Fruit fly (Drosophila melanogaster) whole organism, embryonic: Measurements from ENCODE around the gene Grip91.

Experiments used
- ATbp ChIP-seq: fragments of 200-800 bp; sonication (Bioruptor generic); optimal IDR thresholded peaks from 2 replicates; lab custom pipeline; 2017; ENCODE audit warnings: missing biosample characterization, mild to moderate bottlenecking, missing genetic modification characterization, missing genetic modification reagents
- B-H1 ChIP-seq: fragments of 200-800 bp; sonication (Bioruptor generic); IDR thresholded peaks from 3 replicates; pipeline ENCODE4 v1.3.6; 2022; ENCODE audit warnings: missing biosample characterization, missing genetic modification characterization
- CG10209 ChIP-seq: fragments of 200-800 bp; sonication (Bioruptor generic); optimal IDR thresholded peaks from 3 replicates; lab custom pipeline; 2017; ENCODE audit warnings: missing biosample characterization, mild to moderate bottlenecking, missing genetic modification characterization, missing genetic modification reagents
- CG10979 ChIP-seq: fragments of 200-800 bp; sonication (Bioruptor generic); optimal IDR thresholded peaks from 2 replicates; lab custom pipeline; 2018; ENCODE audit warnings: missing biosample characterization, mild to moderate bottlenecking, missing genetic modification characterization, moderate library complexity
- CG11085 ChIP-seq: fragments of 200-800 bp; sonication (Bioruptor generic); IDR thresholded peaks from 2 replicates; pipeline ENCODE4 v1.3.6; 2022; ENCODE audit warnings: missing biosample characterization, missing genetic modification characterization
- CG11456 ChIP-seq: fragments of 200-800 bp; sonication (Bioruptor generic); IDR thresholded peaks from 3 replicates; pipeline ENCODE4 v1.3.6; 2022; ENCODE audit warnings: missing biosample characterization, missing genetic modification characterization
- CG12744 ChIP-seq: fragments of 200-800 bp; sonication (Bioruptor generic); optimal IDR thresholded peaks from 2 replicates; lab custom pipeline; 2016; ENCODE audit warnings: missing biosample characterization, missing genetic modification characterization
- CG14667 ChIP-seq: fragments of 200-800 bp; sonication (Bioruptor generic); IDR thresholded peaks from 2 replicates; pipeline ENCODE4 v1.3.6; 2022; ENCODE audit warnings: missing biosample characterization, missing genetic modification characterization
- CG1529 ChIP-seq: fragments of 200-800 bp; sonication (Bioruptor generic); optimal IDR thresholded peaks from 3 replicates; lab custom pipeline; 2018; ENCODE audit warnings: missing biosample characterization, missing genetic modification characterization
- CG17359 ChIP-seq: fragments of 200-800 bp; sonication (Bioruptor generic); optimal IDR thresholded peaks from 3 replicates; lab custom pipeline; 2018; ENCODE audit warnings: missing biosample characterization, mild to moderate bottlenecking, missing genetic modification characterization, moderate library complexity
- CG32767 ChIP-seq: fragments of 200-800 bp; sonication (Bioruptor generic); IDR thresholded peaks from 2 replicates; pipeline ENCODE4 v1.3.6; 2022; ENCODE audit warnings: missing biosample characterization, missing genetic modification characterization
- CG6765 ChIP-seq: fragments of 200-800 bp; sonication (Bioruptor generic); optimal IDR thresholded peaks from 3 replicates; lab custom pipeline; 2017; ENCODE audit warnings: missing biosample characterization, mild to moderate bottlenecking, missing genetic modification characterization
- CG6791 ChIP-seq: fragments of 200-800 bp; sonication (Bioruptor generic); IDR thresholded peaks from 3 replicates; pipeline ENCODE4 v1.3.6; 2022; ENCODE audit warnings: missing biosample characterization, missing genetic modification characterization; ENCODE audit not compliant: partially characterized antibody
- CG6813 ChIP-seq: fragments of 200-800 bp; sonication (Bioruptor generic); optimal IDR thresholded peaks from 2 replicates; lab custom pipeline; 2017; ENCODE audit warnings: missing biosample characterization, missing genetic modification characterization, mild to moderate bottlenecking, moderate library complexity, missing genetic modification reagents
- CG7271 ChIP-seq: fragments of 200-800 bp; sonication (Bioruptor generic); optimal IDR thresholded peaks from 2 replicates; lab custom pipeline; 2018; ENCODE audit warnings: missing biosample characterization, mild to moderate bottlenecking, missing genetic modification characterization, moderate library complexity
- CG7372 ChIP-seq: fragments of 200-800 bp; sonication (Bioruptor generic); IDR thresholded peaks from 2 replicates; pipeline ENCODE4 v1.3.6; 2022; ENCODE audit warnings: missing biosample characterization, missing genetic modification characterization
- CG7987 ChIP-seq: fragments of 200-800 bp; sonication (Bioruptor generic); optimal IDR thresholded peaks from 2 replicates; lab custom pipeline; 2018; ENCODE audit warnings: missing biosample characterization, mild to moderate bottlenecking, missing genetic modification characterization, moderate library complexity
- CG9797 ChIP-seq: fragments of 200-800 bp; sonication (Bioruptor generic); optimal IDR thresholded peaks from 3 replicates; lab custom pipeline; 2018; ENCODE audit warnings: missing biosample characterization, mild to moderate bottlenecking, missing genetic modification characterization
- CrebB ChIP-seq: fragments of 200-800 bp; sonication (Bioruptor generic); optimal IDR thresholded peaks from 3 replicates; lab custom pipeline; 2018; ENCODE audit warnings: missing biosample characterization, mild to moderate bottlenecking, missing genetic modification characterization
- Dad ChIP-seq: fragments of 200-800 bp; sonication (Bioruptor generic); optimal IDR thresholded peaks from 3 replicates; lab custom pipeline; 2016; ENCODE audit warnings: missing biosample characterization, missing genetic modification characterization
- Dp ChIP-seq: fragments of 200-800 bp; sonication (Bioruptor generic); optimal IDR thresholded peaks from 2 replicates; lab custom pipeline; 2018; ENCODE audit warnings: missing biosample characterization, mild to moderate bottlenecking, missing genetic modification characterization, moderate library complexity
- Dref ChIP-seq: fragments of 200-800 bp; sonication (Bioruptor generic); IDR thresholded peaks from 2 replicates; pipeline ENCODE4 v1.3.6; 2022; ENCODE audit warnings: missing biosample characterization, missing genetic modification characterization
- Hand ChIP-seq: fragments of 200-800 bp; sonication (Bioruptor generic); optimal IDR thresholded peaks from 2 replicates; lab custom pipeline; 2017; ENCODE audit warnings: mild to moderate bottlenecking, missing biosample characterization, missing genetic modification reagents, missing genetic modification characterization
- MTF-1 ChIP-seq: fragments of 200-800 bp; sonication (Bioruptor generic); optimal IDR thresholded peaks from 2 replicates; lab custom pipeline; 2018; ENCODE audit warnings: missing biosample characterization, mild to moderate bottlenecking, missing genetic modification characterization, borderline replicate concordance
- Poxn ChIP-seq: fragments of 200-800 bp; sonication (Bioruptor generic); IDR thresholded peaks from 2 replicates; pipeline ENCODE4 v1.3.6; 2022; ENCODE audit warnings: missing biosample characterization, missing genetic modification characterization
- Rx ChIP-seq: fragments of 200-800 bp; sonication (Bioruptor generic); IDR thresholded peaks from 2 replicates; pipeline ENCODE4 v1.3.6; 2022; ENCODE audit warnings: missing biosample characterization, missing genetic modification characterization
- Trl ChIP-seq, 3 experiments: fragments of >200 bp in 2 of 3; fragments of 200-800 bp in 1 of 3; sonication (Bioruptor generic) in 1 of 3; optimal IDR thresholded peaks; 2 replicates in 1 of 3; 3 replicates in 2 of 3; lab custom pipeline; 2016 to 2017; ENCODE audit warnings: missing biosample characterization in 1 of 3, missing genetic modification characterization in 1 of 3
- YL-1 ChIP-seq: fragments of 200-800 bp; sonication (Bioruptor generic); optimal IDR thresholded peaks from 3 replicates; lab custom pipeline; 2017; ENCODE audit warnings: missing biosample characterization, mild to moderate bottlenecking, missing genetic modification characterization
- ato ChIP-seq: fragments of 200-800 bp; sonication (Bioruptor generic); IDR thresholded peaks from 2 replicates; pipeline ENCODE4 v1.3.6; 2022; ENCODE audit warnings: missing biosample characterization, missing genetic modification characterization; ENCODE audit not compliant: partially characterized antibody
- cas ChIP-seq: fragments of 200-800 bp; sonication (Bioruptor generic); IDR thresholded peaks from 2 replicates; pipeline ENCODE4 v1.3.6; 2022; ENCODE audit warnings: missing biosample characterization, missing genetic modification characterization
- crp ChIP-seq, 2 experiments: fragments of 200-800 bp; sonication (Bioruptor generic); optimal IDR thresholded peaks; 2 replicates in 1 of 2; 3 replicates in 1 of 2; lab custom pipeline; 2017; ENCODE audit warnings: missing biosample characterization in 2 of 2, missing genetic modification characterization in 2 of 2, mild to moderate bottlenecking in 1 of 2, moderate library complexity in 1 of 2
- danr ChIP-seq: fragments of 200-800 bp; sonication (Bioruptor generic); IDR thresholded peaks from 2 replicates; pipeline ENCODE4 v1.3.6; 2022; ENCODE audit warnings: missing biosample characterization, missing genetic modification characterization
- disco-r ChIP-seq: fragments of 200-800 bp; sonication (Bioruptor generic); optimal IDR thresholded peaks from 2 replicates; lab custom pipeline; 2016; ENCODE audit warnings: missing biosample characterization, missing genetic modification characterization
- dmrt11E ChIP-seq: fragments of 200-800 bp; sonication (Bioruptor generic); optimal IDR thresholded peaks from 3 replicates; lab custom pipeline; 2018; ENCODE audit warnings: missing biosample characterization, mild to moderate bottlenecking, missing genetic modification characterization, moderate library complexity
- ems ChIP-seq: fragments of 200-800 bp; sonication (Bioruptor generic); optimal IDR thresholded peaks from 3 replicates; lab custom pipeline; 2016; ENCODE audit warnings: missing biosample characterization, missing genetic modification characterization
- en ChIP-seq: fragments of 200-800 bp; sonication (Bioruptor generic); optimal IDR thresholded peaks from 2 replicates; lab custom pipeline; 2016; ENCODE audit warnings: missing biosample characterization, missing genetic modification characterization
- fd96Cb ChIP-seq: fragments of 200-800 bp; sonication (Bioruptor generic); optimal IDR thresholded peaks from 2 replicates; lab custom pipeline; 2018; ENCODE audit warnings: missing biosample characterization, mild to moderate bottlenecking, missing genetic modification characterization, moderate library complexity
- ind ChIP-seq: fragments of 200-800 bp; sonication (Bioruptor generic); optimal IDR thresholded peaks from 3 replicates; lab custom pipeline; 2016; ENCODE audit warnings: missing biosample characterization, missing genetic modification characterization
- jigr1 ChIP-seq: fragments of 200-800 bp; sonication (Bioruptor generic); IDR thresholded peaks from 3 replicates; pipeline ENCODE4 v1.3.6; 2022; ENCODE audit warnings: missing biosample characterization, missing genetic modification characterization
- kay ChIP-seq: fragments of 200-800 bp; sonication (Bioruptor generic); optimal IDR thresholded peaks from 2 replicates; lab custom pipeline; 2016; ENCODE audit warnings: missing biosample characterization, missing genetic modification characterization
- lola ChIP-seq, 3 experiments: fragments of >200 bp in 2 of 3; fragments of 200-800 bp in 1 of 3; sonication (Bioruptor generic) in 1 of 3; optimal IDR thresholded peaks; 2 replicates each; lab custom pipeline; 2017 to 2019; ENCODE audit warnings: missing biosample characterization in 3 of 3, missing genetic modification characterization in 3 of 3, mild to moderate bottlenecking in 1 of 3, moderate library complexity in 1 of 3
- lov ChIP-seq, 2 experiments: fragments of 200-800 bp in 1 of 2; fragments of >200 bp in 1 of 2; sonication (Bioruptor generic) in 1 of 2; IDR thresholded peaks in 1 of 2; optimal IDR thresholded peaks in 1 of 2; 2 replicates in 1 of 2; 3 replicates in 1 of 2; pipeline versions ENCODE4 v1.3.6 to Lab custom; 2017 to 2022; ENCODE audit warnings: missing biosample characterization in 1 of 2, missing genetic modification characterization in 1 of 2
- nerfin-2 ChIP-seq: fragments of 200-800 bp; sonication (Bioruptor generic); IDR thresholded peaks from 2 replicates; pipeline ENCODE4 v1.3.6; 2022; ENCODE audit warnings: missing biosample characterization, missing genetic modification characterization; ENCODE audit not compliant: partially characterized antibody
- rib ChIP-seq: fragments of 200-800 bp; sonication (Bioruptor generic); IDR thresholded peaks from 2 replicates; pipeline ENCODE4 v1.3.6; 2022; ENCODE audit warnings: missing biosample characterization, missing genetic modification characterization
- sr ChIP-seq: fragments of 200-800 bp; sonication (Bioruptor generic); IDR thresholded peaks from 3 replicates; pipeline ENCODE4 v1.3.6; 2022; ENCODE audit warnings: missing biosample characterization, missing genetic modification characterization
- stc ChIP-seq: fragments of 200-800 bp; sonication (Bioruptor generic); IDR thresholded peaks from 2 replicates; pipeline ENCODE4 v1.3.6; 2022; ENCODE audit warnings: missing biosample characterization, missing genetic modification characterization
- tin ChIP-seq: fragments of 200-800 bp; sonication (Bioruptor generic); optimal IDR thresholded peaks from 3 replicates; lab custom pipeline; 2016; ENCODE audit warnings: missing biosample characterization, missing genetic modification characterization
- vfl ChIP-seq: fragments of 200-800 bp; sonication (Bioruptor generic); optimal IDR thresholded peaks from 2 replicates; lab custom pipeline; 2016; ENCODE audit warnings: missing biosample characterization, missing genetic modification characterization

The Grip91 gene

DNA sequence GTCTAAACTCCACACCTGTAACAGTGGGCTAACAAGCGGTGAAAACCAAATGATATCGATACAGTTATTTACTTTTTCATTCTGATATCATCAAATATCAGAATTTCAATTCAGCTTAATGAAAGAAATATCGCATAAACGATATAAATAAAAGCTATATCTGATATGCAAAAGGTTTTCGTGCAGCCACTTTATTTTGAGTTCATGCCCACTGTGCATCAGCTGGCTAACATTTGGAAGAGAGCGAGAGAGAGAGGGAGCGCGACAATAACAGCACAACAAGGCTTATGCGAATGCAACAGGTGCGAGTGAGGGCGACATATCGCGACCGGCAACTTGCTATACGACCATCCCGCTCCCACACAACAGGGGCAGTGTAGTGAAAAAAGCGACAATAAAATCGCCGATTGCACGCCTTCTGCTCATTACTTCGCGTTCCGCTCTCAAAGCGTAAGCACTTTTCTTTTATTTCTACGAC lies 5.0 kb downstream of the Grip91 start, which contains the start of gene CG11151 (continued):
- peak; percentile 82 for TF ChIP-seq jigr1 (GFP tag; lab: Robert Waterston, UW)
- TF ChIP-seq CG12744 (GFP tag; lab: Kevin White, UChicago), result peak; percentile 95
- TF ChIP-seq B-H1, result peak; percentile 94
- TF ChIP-seq CG6765 (GFP tag; lab: Kevin White, UChicago), result peak; percentile 85
- peak; percentile 98 for TF ChIP-seq fd96Cb (tag; lab: Kevin White, UChicago)
- TF ChIP-seq Dad, result peak; percentile 94
- TF ChIP-seq ems, result peak; percentile 95
- peak; percentile 91 for TF ChIP-seq kay (GFP tag; lab: Kevin White, UChicago)
- TF ChIP-seq sr, result peak; percentile 61; the same call in 1 of the 3 replicates
- peak; percentile 97 for TF ChIP-seq CG6813 (GFP tag; lab: Kevin White, UChicago)
- peak; percentile 96 for TF ChIP-seq tin
- peak; percentile 91 for TF ChIP-seq CG7987 (GFP tag; lab: Kevin White, UChicago)
- peak; percentile 93 for TF ChIP-seq Rx (GFP tag; lab: Robert Waterston, UW)
- TF ChIP-seq lola (GFP tag; optimal IDR thresholded peaks at IDR 0.05; lab: Kevin White, UChicago), result peak in 1 of 3 experiments; percentile 94
- TF ChIP-seq CG10209 (GFP tag; lab: Kevin White, UChicago), result peak; percentile 97
- TF ChIP-seq CG11085 (GFP tag; lab: Robert Waterston, UW), result peak; percentile 92
- TF ChIP-seq CG1529 (GFP tag; lab: Kevin White, UChicago), result peak; percentile 95
- peak; percentile 86 for TF ChIP-seq CG7271
- TF ChIP-seq CG17359, result peak; percentile 98
- peak; percentile 38 for TF ChIP-seq Dp (GFP tag; lab: Kevin White, UChicago)
- TF ChIP-seq Hand (GFP tag; lab: Kevin White, UChicago), result peak; percentile 96
- TF ChIP-seq ATbp (GFP tag; lab: Kevin White, UChicago), result peak; percentile 96
- TF ChIP-seq nerfin-2, result peak; percentile 81
- peak; percentile 92 for TF ChIP-seq MTF-1 (GFP tag; lab: Kevin White, UChicago)
- peak; percentile 95 for TF ChIP-seq en (GFP tag; lab: Kevin White, UChicago)
- TF ChIP-seq ato (GFP tag; lab: Robert Waterston, UW), result no peak
- TF ChIP-seq Trl (optimal IDR thresholded peaks at IDR 0.05; lab: Kevin White, UChicago), result peak; percentile 44 to 71
- peak; percentile 98 for TF ChIP-seq Trl (GFP tag; optimal IDR thresholded peaks at IDR 0.05; lab: Kevin White, UChicago)
- TF ChIP-seq CG9797, result peak; percentile 6
- peak; percentile 94 for TF ChIP-seq CG7372 (GFP tag; lab: Robert Waterston, UW)
- peak; percentile 95 for TF ChIP-seq vfl (GFP tag; lab: Kevin White, UChicago)
- peak; percentile 31; the same call in 1 of the 2 replicates for TF ChIP-seq Dref (GFP tag; lab: Robert Waterston, UW)
- TF ChIP-seq Poxn (GFP tag; lab: Robert Waterston, UW), result peak; percentile 86
- peak; percentile 96 for TF ChIP-seq CrebB (tag; lab: Kevin White, UChicago)
- TF ChIP-seq disco-r (GFP tag; lab: Kevin White, UChicago), result peak; percentile 96
- peak; percentile 94 for TF ChIP-seq CG11456
- peak; percentile 89 for TF ChIP-seq danr (GFP tag; lab: Robert Waterston, UW)
- TF ChIP-seq lov (optimal IDR thresholded peaks at IDR 0.05; lab: Kevin White, UChicago), result no peak
- TF ChIP-seq lov (GFP tag; IDR thresholded peaks at IDR 0.05; lab: Robert Waterston, UW), result peak; percentile 91
- TF ChIP-seq YL-1 (GFP tag; lab: Kevin White, UChicago), result peak; percentile 88
- peak; percentile 95 for TF ChIP-seq CG32767 (GFP tag; lab: Robert Waterston, UW)
- peak; percentile 90 for TF ChIP-seq rib (GFP tag; lab: Robert Waterston, UW)
- peak; percentile 94 for TF ChIP-seq stc (GFP tag; lab: Robert Waterston, UW)
- TF ChIP-seq CG10979, result peak; percentile 96
- TF ChIP-seq cas (GFP tag; lab: Robert Waterston, UW), result peak; percentile 84; the same call in 1 of the 2 replicates
- TF ChIP-seq CG14667 (GFP tag; lab: Robert Waterston, UW), result peak; percentile 91
- peak; percentile 97 for TF ChIP-seq dmrt11E (tag; lab: Kevin White, UChicago)
- TF ChIP-seq CG6791 (GFP tag; lab: Robert Waterston, UW), result peak; percentile 66; the same call in 2 of the 3 replicates
- peak; percentile 96 for TF ChIP-seq ind (GFP tag; lab: Kevin White, UChicago)
- peak; percentile 13 to 85 for TF ChIP-seq crp (GFP tag; optimal IDR thresholded peaks at IDR 0.05; lab: Kevin White, UChicago)
